Worm (Caenorhabditis elegans) whole organism, L4 larva: ENCODE data around the gene mrpl-22.

Experiments used
- R02D3.7 ChIP-seq: fragments of 150-350 bp; sonication (generic microtip); optimal IDR thresholded peaks from 3 replicates; lab custom pipeline; 2014; ENCODE audit warnings: missing biosample characterization, missing genetic modification characterization
- ceh-20 ChIP-seq: fragments of 200-800 bp; sonication (Bioruptor generic); IDR thresholded peaks from 2 replicates; pipeline ENCODE4 v1.3.6; 2022; ENCODE audit warnings: missing genetic modification reagents, missing genetic modification characterization, missing compliant biosample characterization
- ceh-44 ChIP-seq: fragments of 200-800 bp; sonication (Bioruptor generic); IDR thresholded peaks from 2 replicates; pipeline ENCODE4 v1.3.6; 2022; ENCODE audit warnings: missing genetic modification reagents, missing genetic modification characterization, missing compliant biosample characterization
- mdl-1 ChIP-seq, 2 experiments: fragments of 150-350 bp in 1 of 2; sonication (generic microtip) in 1 of 2; optimal IDR thresholded peaks; 2 replicates each; lab custom pipeline; 2014 to 2017; ENCODE audit warnings: missing biosample characterization in 2 of 2, missing genetic modification characterization in 2 of 2
- nhr-10 ChIP-seq: fragments of 150-350 bp; optimal IDR thresholded peaks from 2 replicates; lab custom pipeline; 2014; ENCODE audit warnings: missing biosample characterization, missing genetic modification characterization
- nhr-237 ChIP-seq: sonication (generic microtip); optimal IDR thresholded peaks from 2 replicates; lab custom pipeline; 2017; ENCODE audit warnings: missing biosample characterization, missing genetic modification characterization
- rbr-2 ChIP-seq: sonication (generic microtip); optimal IDR thresholded peaks from 2 replicates; lab custom pipeline; 2016; ENCODE audit warnings: missing genotype, missing genetic modification characterization, missing compliant biosample characterization
- saeg-2 ChIP-seq: fragments of 200-800 bp; sonication (Bioruptor generic); IDR thresholded peaks from 2 replicates; pipeline ENCODE4 v1.3.6; 2022; ENCODE audit warnings: missing genetic modification reagents, missing genetic modification characterization, missing compliant biosample characterization
- skn-1 ChIP-seq: fragments of 150-350 bp; optimal IDR thresholded peaks from 2 replicates; lab custom pipeline; 2014; ENCODE audit warnings: missing biosample characterization, missing genetic modification characterization
- spr-1 ChIP-seq: sonication (generic microtip); optimal IDR thresholded peaks from 2 replicates; lab custom pipeline; 2016; ENCODE audit warnings: mild to moderate bottlenecking, missing genetic modification characterization, missing compliant biosample characterization
- unc-62 ChIP-seq, 3 experiments: fragments of 150-350 bp in 1 of 3; sonication (generic microtip); optimal IDR thresholded peaks in 2 of 3; peaks in 1 of 3; 1 replicate in 1 of 3; 2 replicates in 2 of 3; lab custom pipeline; 2014 to 2017; ENCODE audit warnings: missing biosample characterization in 3 of 3, missing genetic modification characterization in 3 of 3, missing genetic modification reagents in 3 of 3, missing genotype in 1 of 3

DNA sequence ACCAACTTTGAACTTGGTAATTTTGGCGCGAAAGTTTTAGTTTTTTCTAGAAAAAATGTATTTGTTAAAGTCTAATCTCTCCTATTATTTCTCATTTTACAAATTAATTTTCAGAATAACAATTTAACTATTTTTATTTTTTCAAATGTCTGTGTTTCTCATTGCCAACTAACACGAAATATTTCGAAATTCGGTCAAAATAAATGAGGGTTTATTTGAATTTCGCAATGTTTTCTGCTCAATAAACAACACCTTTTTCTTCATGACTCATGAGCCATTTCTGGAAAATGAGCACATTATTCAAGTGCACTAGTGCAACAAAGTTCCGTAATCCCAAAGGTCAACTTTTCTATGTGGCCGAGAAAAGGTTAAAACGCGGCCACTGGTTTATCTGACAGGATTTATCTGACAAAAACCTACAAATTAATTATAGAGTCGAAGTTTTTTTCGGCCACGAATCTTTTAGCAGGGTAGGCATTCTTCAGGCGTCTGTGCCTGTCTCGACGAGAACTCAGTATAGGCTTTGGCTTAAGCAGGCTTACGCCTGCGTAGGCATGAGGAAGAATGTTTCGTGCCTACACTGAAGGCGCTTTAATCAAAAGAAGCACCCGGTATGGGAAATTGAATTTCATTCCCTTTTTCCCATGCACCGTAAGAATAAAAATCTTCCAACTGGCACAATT is 23.2 kb downstream of the mrpl-22 start, which contains the start of gene Y39A1A.27:
- TF ChIP-seq mdl-1 (tag; optimal IDR thresholded peaks at IDR 0.05; lab: Kevin White, UChicago) = no peak
- TF ChIP-seq rbr-2 (tag; lab: Kevin White, UChicago) = no peak
- TF ChIP-seq R02D3.7 (tag; lab: Kevin White, UChicago) = no peak
- TF ChIP-seq ceh-44 (GFP tag; lab: Robert Waterston, UW) = no peak
- no peak for TF ChIP-seq ceh-20 (GFP tag; lab: Robert Waterston, UW)
- TF ChIP-seq unc-62 (GFP tag; optimal IDR thresholded peaks at IDR 0.05 in 1 of 2; lab: Kevin White, UChicago) = no peak
- TF ChIP-seq unc-62 (tag; optimal IDR thresholded peaks at IDR 0.05; lab: Kevin White, UChicago) = no peak
- TF ChIP-seq skn-1 (tag; lab: Kevin White, UChicago) = no peak
- TF ChIP-seq nhr-10 (tag; lab: Kevin White, UChicago) = no peak
- no peak for TF ChIP-seq spr-1 (tag; lab: Kevin White, UChicago)
- no peak for TF ChIP-seq nhr-237 (tag; lab: Kevin White, UChicago)
- TF ChIP-seq saeg-2 (GFP tag; lab: Robert Waterston, UW) = no peak
